Worm (Caenorhabditis elegans) whole organism, L2 larva: ENCODE data around the gene B0198.2.

Source experiments
- C34F6.9 ChIP-seq: fragments of 150-350 bp; optimal IDR thresholded peaks from 2 replicates; lab custom pipeline; 2014; ENCODE audit warnings: missing biosample characterization, missing genetic modification characterization
- F13H6.1 ChIP-seq: sonication (generic microtip); optimal IDR thresholded peaks from 2 replicates; lab custom pipeline; 2016; ENCODE audit warnings: missing genetic modification characterization, missing compliant biosample characterization
- R02D3.7 ChIP-seq: fragments of 150-350 bp; optimal IDR thresholded peaks from 2 replicates; lab custom pipeline; 2014; ENCODE audit warnings: missing biosample characterization, missing genetic modification characterization
- Y55F3AM.14 ChIP-seq: fragments of 200-800 bp; sonication (Bioruptor generic); optimal IDR thresholded peaks from 2 replicates; lab custom pipeline; 2018; ENCODE audit warnings: mild to moderate bottlenecking, missing genetic modification characterization, missing compliant biosample characterization
- ZK546.5 ChIP-seq: sonication (generic microtip); optimal IDR thresholded peaks from 2 replicates; lab custom pipeline; 2017; ENCODE audit warnings: missing biosample characterization, missing genetic modification characterization
- alr-1 ChIP-seq: fragments of 150-350 bp; optimal IDR thresholded peaks from 2 replicates; lab custom pipeline; 2014; ENCODE audit warnings: missing biosample characterization, missing genetic modification characterization
- aly-2 ChIP-seq: fragments of 150-350 bp; optimal IDR thresholded peaks from 2 replicates; lab custom pipeline; 2014; ENCODE audit warnings: missing biosample characterization, missing genetic modification characterization
- ama-1 ChIP-seq: fragments of 150-350 bp; optimal IDR thresholded peaks from 2 replicates; lab custom pipeline; 2018; ENCODE audit warnings: inconsistent platforms
- blmp-1 ChIP-seq: sonication (generic microtip); optimal IDR thresholded peaks from 2 replicates; lab custom pipeline; 2017; ENCODE audit warnings: missing genetic modification characterization, mild to moderate bottlenecking, missing compliant biosample characterization, antibody characterized with exemption, moderate library complexity; ENCODE audit not compliant: insufficient read depth
- ceh-16 ChIP-seq: fragments of 150-350 bp; optimal IDR thresholded peaks from 2 replicates; lab custom pipeline; 2014; ENCODE audit warnings: missing biosample characterization, missing genetic modification characterization
- ceh-82 ChIP-seq: fragments of 150-350 bp; optimal IDR thresholded peaks from 2 replicates; lab custom pipeline; 2014; ENCODE audit warnings: missing biosample characterization, missing genetic modification characterization
- crh-2 ChIP-seq: sonication (generic microtip); optimal IDR thresholded peaks from 2 replicates; lab custom pipeline; 2017; ENCODE audit warnings: missing biosample characterization, missing genetic modification characterization
- dmd-4 ChIP-seq: sonication (generic microtip); optimal IDR thresholded peaks from 2 replicates; lab custom pipeline; 2017; ENCODE audit warnings: missing biosample characterization, missing genetic modification characterization
- elt-1 ChIP-seq: fragments of 150-350 bp; optimal IDR thresholded peaks from 2 replicates; lab custom pipeline; 2014; ENCODE audit warnings: missing biosample characterization, missing genetic modification characterization
- gmeb-1 ChIP-seq: fragments of 150-350 bp; optimal IDR thresholded peaks from 2 replicates; lab custom pipeline; 2014; ENCODE audit warnings: missing biosample characterization, missing genetic modification characterization
- lin-13 ChIP-seq: fragments of 150-350 bp; optimal IDR thresholded peaks from 2 replicates; lab custom pipeline; 2014; ENCODE audit warnings: missing biosample characterization, missing genetic modification reagents, missing genetic modification characterization
- lin-39 ChIP-seq: fragments of 150-350 bp; optimal IDR thresholded peaks from 2 replicates; lab custom pipeline; 2014; ENCODE audit warnings: missing biosample characterization, missing genetic modification reagents, missing genetic modification characterization
- lsy-2 ChIP-seq, 2 experiments: fragments of 150-350 bp in 1 of 2; sonication (generic microtip) in 1 of 2; optimal IDR thresholded peaks; 2 replicates each; lab custom pipeline; 2014 to 2017; ENCODE audit warnings: missing biosample characterization in 2 of 2, missing genetic modification characterization in 2 of 2
- mab-5 ChIP-seq: fragments of 150-350 bp; optimal IDR thresholded peaks from 2 replicates; lab custom pipeline; 2014; ENCODE audit warnings: missing biosample characterization, missing genetic modification characterization
- mdl-1 ChIP-seq, 2 experiments: fragments of 150-350 bp in 1 of 2; sonication (generic microtip) in 1 of 2; optimal IDR thresholded peaks; 2 replicates each; lab custom pipeline; 2017; ENCODE audit warnings: missing biosample characterization in 2 of 2, missing genetic modification characterization in 2 of 2
- nhr-10 ChIP-seq: sonication (generic microtip); optimal IDR thresholded peaks from 2 replicates; lab custom pipeline; 2017; ENCODE audit warnings: missing biosample characterization, missing genetic modification characterization
- nhr-11 ChIP-seq: fragments of 150-350 bp; optimal IDR thresholded peaks from 2 replicates; lab custom pipeline; 2014; ENCODE audit warnings: missing biosample characterization, missing genetic modification characterization
- nhr-12 ChIP-seq: fragments of 150-350 bp; optimal IDR thresholded peaks from 2 replicates; lab custom pipeline; 2014; ENCODE audit warnings: missing biosample characterization, missing genetic modification characterization
- nhr-129 ChIP-seq: fragments of 150-350 bp; optimal IDR thresholded peaks from 2 replicates; lab custom pipeline; 2014; ENCODE audit warnings: missing biosample characterization, missing genetic modification characterization
- nhr-21 ChIP-seq: fragments of 150-350 bp; optimal IDR thresholded peaks from 2 replicates; lab custom pipeline; 2014; ENCODE audit warnings: missing biosample characterization, missing genetic modification characterization
- nhr-237 ChIP-seq: fragments of 150-350 bp; optimal IDR thresholded peaks from 2 replicates; lab custom pipeline; 2014; ENCODE audit warnings: missing biosample characterization, missing genetic modification characterization
- nhr-77 ChIP-seq: fragments of 150-350 bp; optimal IDR thresholded peaks from 2 replicates; lab custom pipeline; 2014; ENCODE audit warnings: missing biosample characterization, missing genetic modification characterization
- skn-1 ChIP-seq: sonication (generic microtip); optimal IDR thresholded peaks from 2 replicates; lab custom pipeline; 2017; ENCODE audit warnings: missing biosample characterization, missing genetic modification characterization
- sma-3 ChIP-seq: sonication (generic microtip); optimal IDR thresholded peaks from 2 replicates; lab custom pipeline; 2016; ENCODE audit warnings: missing genetic modification reagents, missing genetic modification characterization, missing compliant biosample characterization
- sma-9 ChIP-seq, 2 experiments: fragments of 150-350 bp in 1 of 2; sonication (generic microtip) in 1 of 2; optimal IDR thresholded peaks; 2 replicates each; lab custom pipeline; 2014 to 2016; ENCODE audit warnings: missing genetic modification characterization in 2 of 2, mild to moderate bottlenecking in 1 of 2, missing biosample characterization in 1 of 2, missing compliant biosample characterization in 1 of 2, missing genetic modification reagents in 1 of 2, moderate library complexity in 1 of 2
- snpc-4 ChIP-seq: fragments of 150-350 bp; optimal IDR thresholded peaks from 2 replicates; lab custom pipeline; 2014; ENCODE audit warnings: missing biosample characterization, missing genetic modification characterization
- unc-55 ChIP-seq: fragments of 150-350 bp; sonication (generic microtip); optimal IDR thresholded peaks from 3 replicates; lab custom pipeline; 2014; ENCODE audit warnings: missing biosample characterization, missing genetic modification reagents, missing genetic modification characterization
- unc-62 ChIP-seq: fragments of 150-350 bp; optimal IDR thresholded peaks from 2 replicates; lab custom pipeline; 2014; ENCODE audit warnings: missing biosample characterization, missing genetic modification reagents, missing genetic modification characterization
- ztf-1 ChIP-seq: fragments of 200-800 bp; sonication (Bioruptor generic); conservative IDR thresholded peaks from 2 replicates; pipeline ENCODE4 v1.3.6; 2022; ENCODE audit warnings: missing genetic modification characterization, missing compliant biosample characterization
- ztf-11 ChIP-seq: sonication (generic microtip); optimal IDR thresholded peaks from 2 replicates; lab custom pipeline; 2017; ENCODE audit warnings: missing biosample characterization, missing genetic modification characterization
- ztf-4 ChIP-seq: fragments of 150-350 bp; optimal IDR thresholded peaks from 2 replicates; lab custom pipeline; 2014; ENCODE audit warnings: missing biosample characterization, missing genetic modification characterization

B0198.2 gene

ce11 chrX:11992246-11992645 lies 33.3 kb upstream of the B0198.2 start:
- TF ChIP-seq unc-55 (GFP tag; lab: Kevin White, UChicago) (no peak), skn-1 (tag; lab: Kevin White, UChicago) (no peak), mab-5 (tag; lab: Kevin White, UChicago) (no peak)
- TF ChIP-seq, all 48 proteins: peak for 0

- TF ChIP-seq Y55F3AM.14: no peak
- TF ChIP-seq mdl-1 (tag; optimal IDR thresholded peaks at IDR 0.05; lab: Kevin White, UChicago): no peak
- no peak for TF ChIP-seq alr-1 (tag; lab: Kevin White, UChicago)
- TF ChIP-seq F13H6.1 (tag; lab: Kevin White, UChicago): no peak
- TF ChIP-seq lin-13 (GFP tag; lab: Kevin White, UChicago): no peak
- no peak for TF ChIP-seq dmd-4 (tag; lab: Kevin White, UChicago)
- no peak for TF ChIP-seq ceh-82
- TF ChIP-seq mab-5 (tag; lab: Kevin White, UChicago): no peak
- TF ChIP-seq gmeb-1 (tag; lab: Kevin White, UChicago): no peak
- TF ChIP-seq R02D3.7 (tag; lab: Kevin White, UChicago): no peak
- TF ChIP-seq elt-1 (tag; lab: Kevin White, UChicago): no peak
- TF ChIP-seq ZK546.5 (tag; lab: Kevin White, UChicago): no peak
- TF ChIP-seq ztf-11 (tag; lab: Kevin White, UChicago): no peak
- TF ChIP-seq nhr-21: no peak
- no peak for TF ChIP-seq crh-2
- TF ChIP-seq unc-62 (GFP tag; lab: Kevin White, UChicago): no peak
Observed at ce11 chrX:11992778-11993177, 32.8 kb upstream of the B0198.2 start.

DNA sequence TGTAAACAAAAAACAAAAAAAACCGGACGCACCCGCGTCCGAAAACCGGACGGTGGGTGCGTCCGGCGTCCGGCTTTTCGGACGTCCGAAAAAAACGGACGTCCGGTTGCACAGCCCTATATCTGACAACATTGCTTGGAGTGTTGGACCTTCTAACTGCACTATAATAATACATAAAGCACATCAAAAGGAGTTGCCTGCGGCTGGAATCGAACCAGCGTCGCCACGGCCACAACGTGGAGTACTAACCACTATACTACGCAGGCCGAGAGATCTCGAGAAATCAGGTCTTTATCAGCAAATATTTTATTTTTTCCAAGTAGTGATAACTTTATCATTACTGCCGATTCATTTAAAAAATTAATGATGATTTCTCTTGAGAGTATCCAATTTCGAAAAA lies 32.2 kb upstream of the B0198.2 start:
- peak; percentile 24 for TF ChIP-seq sma-3 (GFP tag; lab: Kevin White, UChicago)
- TF ChIP-seq nhr-10 (tag; lab: Kevin White, UChicago): no peak

DNA sequence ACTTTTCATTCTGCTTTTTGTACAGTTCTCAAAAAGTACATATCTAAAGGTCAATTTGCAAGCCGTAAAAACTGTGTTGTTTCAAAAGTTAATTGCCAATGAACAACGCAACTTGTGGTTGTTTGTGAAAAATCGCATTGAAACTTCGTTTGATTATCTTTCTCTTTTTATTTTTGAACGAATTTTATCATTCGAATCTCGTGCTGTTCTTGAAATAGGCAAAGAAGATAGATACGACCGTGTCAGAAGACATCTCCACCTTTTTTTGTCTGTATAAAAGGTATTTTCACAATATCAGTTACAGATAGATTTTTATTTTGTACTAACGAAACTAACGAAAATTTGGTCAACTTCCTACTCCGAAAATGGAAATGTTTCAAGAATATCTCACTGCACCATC lies 31.1 kb upstream of the B0198.2 start, which contains the start of gene C49F5.7:
TSS of gene C49F5.7 (plus strand) at position 301 of the 400 bp plus-strand sequence.
- no peak for TF ChIP-seq unc-55 (GFP tag; lab: Kevin White, UChicago)
- no peak for TF ChIP-seq sma-9 (GFP tag; optimal IDR thresholded peaks at IDR 0.05; lab: Kevin White, UChicago)
- TF ChIP-seq sma-9 (tag; optimal IDR thresholded peaks at IDR 0.05; lab: Kevin White, UChicago): no peak
- TF ChIP-seq lsy-2 (tag; optimal IDR thresholded peaks at IDR 0.05; lab: Kevin White, UChicago): no peak
- no peak for TF ChIP-seq ceh-16 (tag; lab: Kevin White, UChicago)
- TF ChIP-seq crh-2: peak; percentile 14
- TF ChIP-seq, all 48 proteins: peak for 1

ce11 chrX:11996606-11997005 lies 28.9 kb upstream of the B0198.2 start:
- no peak for TF ChIP-seq ztf-11 (tag; lab: Kevin White, UChicago)
- TF ChIP-seq nhr-77 (tag; lab: Kevin White, UChicago): no peak
- no peak for TF ChIP-seq crh-2
- no peak for TF ChIP-seq sma-9 (GFP tag; optimal IDR thresholded peaks at IDR 0.05; lab: Kevin White, UChicago)
- no peak for TF ChIP-seq sma-9 (tag; optimal IDR thresholded peaks at IDR 0.05; lab: Kevin White, UChicago)
- no peak for TF ChIP-seq ztf-1 (GFP tag; lab: Robert Waterston, UW)
- no peak for TF ChIP-seq C34F6.9 (tag; lab: Kevin White, UChicago)
- TF ChIP-seq ztf-4 (tag; lab: Kevin White, UChicago): no peak
- TF ChIP-seq blmp-1 (tag; lab: Kevin White, UChicago): no peak
- TF ChIP-seq nhr-129 (tag; lab: Kevin White, UChicago): no peak
- no peak for TF ChIP-seq nhr-237 (tag; lab: Kevin White, UChicago)

DNA sequence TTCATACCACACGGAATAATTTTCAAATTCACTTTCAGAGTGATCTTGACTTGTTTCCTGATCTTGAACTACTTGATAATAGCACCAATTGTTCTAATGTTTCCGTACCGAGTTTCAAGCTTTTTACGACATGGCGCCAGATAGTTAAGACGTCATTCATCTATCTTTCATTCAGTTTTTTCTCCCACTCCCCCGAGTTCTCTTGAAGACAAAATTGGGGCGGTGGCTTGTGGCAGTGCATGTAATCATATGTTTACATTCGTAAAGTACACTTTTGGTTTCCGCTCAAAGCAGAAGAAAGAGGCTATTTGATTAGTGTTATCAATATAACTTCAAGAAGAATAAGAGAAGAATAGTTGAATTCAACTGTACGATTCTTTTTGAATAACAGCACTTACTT lies 26.0 kb upstream of the B0198.2 start:
- TF ChIP-seq mdl-1 (tag; optimal IDR thresholded peaks at IDR 0.05; lab: Kevin White, UChicago) (no peak), ZK546.5 (tag; lab: Kevin White, UChicago) (no peak), nhr-129 (tag; lab: Kevin White, UChicago) (no peak), skn-1 (tag; lab: Kevin White, UChicago) (no peak), Y55F3AM.14 (no peak), ztf-4 (tag; lab: Kevin White, UChicago) (no peak), blmp-1 (tag; lab: Kevin White, UChicago) (no peak), unc-55 (GFP tag; lab: Kevin White, UChicago) (no peak), ama-1 (lab: Kevin White, UChicago) (no peak), ztf-11 (tag; lab: Kevin White, UChicago) (no peak), nhr-11 (tag; lab: Kevin White, UChicago) (no peak), lin-39 (tag; lab: Kevin White, UChicago) (no peak), sma-9 (GFP tag; optimal IDR thresholded peaks at IDR 0.05; lab: Kevin White, UChicago) (no peak), sma-9 (tag; optimal IDR thresholded peaks at IDR 0.05; lab: Kevin White, UChicago) (no peak), nhr-12 (no peak), crh-2 (no peak), snpc-4 (tag; lab: Kevin White, UChicago) (no peak), ceh-82 (no peak), aly-2 (tag; lab: Kevin White, UChicago) (no peak), F13H6.1 (tag; lab: Kevin White, UChicago) (no peak)
- TF ChIP-seq, all 48 proteins: peak for 0
